Worm (Caenorhabditis elegans): Measurements from ENCODE around the gene C06H2.7.

- TF ChIP-seq ref-1 (GFP tag; conservative IDR thresholded peaks at IDR 0.05) (no peak), med-1 (GFP tag; optimal IDR thresholded peaks at IDR 0.05; ENCODE audit: insufficient read depth) (no peak), cog-1 (tag; optimal IDR thresholded peaks at IDR 0.05) (no peak), klf-2 (GFP tag; conservative IDR thresholded peaks at IDR 0.05) (no peak), ztf-23 (GFP tag; IDR thresholded peaks at IDR 0.05) (no peak)
Observed at ce11 chrV:11172667-11173066, 28.1 kb upstream of the C06H2.7 start.
